Worm (Caenorhabditis elegans) whole organism, L3 larva: ENCODE data around the gene psa-3.

Source experiments
- lin-15B ChIP-seq: fragments of 150-350 bp; optimal IDR thresholded peaks from 2 replicates; lab custom pipeline; 2014; ENCODE audit warnings: missing biosample characterization, missing genetic modification characterization
- mdl-1 ChIP-seq: fragments of 150-350 bp; optimal IDR thresholded peaks from 2 replicates; lab custom pipeline; 2014; ENCODE audit warnings: missing biosample characterization, missing genetic modification characterization

DNA sequence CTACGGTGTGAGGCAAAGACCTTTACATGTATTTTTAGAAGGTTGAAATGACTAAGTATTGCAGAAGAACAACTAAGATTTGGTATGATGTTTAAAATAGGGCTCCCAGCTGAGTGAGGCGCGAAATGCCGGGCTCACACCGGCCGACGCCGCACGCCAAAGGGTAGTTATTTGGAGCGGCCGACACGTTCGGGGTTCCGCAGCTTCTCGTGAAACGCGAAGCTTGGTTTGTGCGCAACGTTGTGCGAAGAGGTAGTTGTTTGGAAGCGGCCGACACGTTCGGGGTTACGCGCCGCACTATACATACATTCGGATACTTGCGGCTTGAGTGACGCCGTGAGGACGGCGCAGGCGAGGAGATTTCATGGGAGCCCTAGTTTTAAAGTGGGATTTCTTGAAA is 19.5 kb upstream of the psa-3 start:
- TF ChIP-seq mdl-1 (tag; lab: Kevin White, UChicago), result no peak
- no peak for TF ChIP-seq lin-15B (tag; lab: Kevin White, UChicago)
